Fruit fly (Drosophila melanogaster) whole organism, embryonic: ENCODE results near the gene Gr93d.

ENCODE experiments used
- CG10565 ChIP-seq: fragments of 200-800 bp; sonication (Bioruptor generic); optimal IDR thresholded peaks from 3 replicates; lab custom pipeline; 2016; ENCODE audit warnings: missing biosample characterization, mild to moderate bottlenecking, missing genetic modification characterization
- CG11093 ChIP-seq: fragments of 200-800 bp; sonication (Bioruptor generic); IDR thresholded peaks from 3 replicates; pipeline ENCODE4 v1.3.6; 2022; ENCODE audit warnings: missing biosample characterization, missing genetic modification characterization
- CG11560 ChIP-seq: fragments of 200-800 bp; sonication (Bioruptor generic); IDR thresholded peaks from 3 replicates; pipeline ENCODE4 v1.3.6; 2022; ENCODE audit warnings: missing biosample characterization, missing genetic modification characterization
- CG12942 ChIP-seq: fragments of 200-800 bp; sonication (Bioruptor generic); optimal IDR thresholded peaks from 3 replicates; lab custom pipeline; 2016; ENCODE audit warnings: missing biosample characterization, missing genetic modification characterization
- CG13287 ChIP-seq: fragments of 200-800 bp; sonication (Bioruptor generic); IDR thresholded peaks from 2 replicates; pipeline ENCODE4 v1.3.6; 2022; ENCODE audit warnings: missing biosample characterization, missing genetic modification characterization; ENCODE audit not compliant: partially characterized antibody
- CG13424 ChIP-seq: fragments of 200-800 bp; sonication (Bioruptor generic); optimal IDR thresholded peaks from 2 replicates; lab custom pipeline; 2019; ENCODE audit warnings: missing biosample characterization, mild to moderate bottlenecking, missing genetic modification characterization, moderate library complexity
- CG15479 ChIP-seq: fragments of 200-800 bp; sonication (Bioruptor generic); optimal IDR thresholded peaks from 3 replicates; lab custom pipeline; 2019; ENCODE audit warnings: missing biosample characterization, mild to moderate bottlenecking, missing genetic modification characterization, moderate library complexity
- CG1602 ChIP-seq: fragments of 200-800 bp; sonication (Bioruptor generic); optimal IDR thresholded peaks from 3 replicates; lab custom pipeline; 2016; ENCODE audit warnings: missing biosample characterization, missing genetic modification characterization
- CG16779 ChIP-seq: fragments of 200-800 bp; sonication (Bioruptor generic); IDR thresholded peaks from 2 replicates; pipeline ENCODE4 v1.3.6; 2022; ENCODE audit warnings: missing biosample characterization, missing genetic modification characterization
- CG17186 ChIP-seq: fragments of 200-800 bp; sonication (Bioruptor generic); optimal IDR thresholded peaks from 3 replicates; lab custom pipeline; 2017; ENCODE audit warnings: missing biosample characterization, missing genetic modification reagents, missing genetic modification characterization
- CG30431 ChIP-seq: fragments of 200-800 bp; sonication (Bioruptor generic); optimal IDR thresholded peaks from 2 replicates; lab custom pipeline; 2017; ENCODE audit warnings: missing biosample characterization, missing genetic modification characterization
- CG31224 ChIP-seq: fragments of 200-800 bp; sonication (Bioruptor generic); IDR thresholded peaks from 2 replicates; pipeline ENCODE4 v1.3.6; 2022; ENCODE audit warnings: missing biosample characterization, missing genetic modification characterization
- CG34224 ChIP-seq: fragments of 200-800 bp; sonication (Bioruptor generic); IDR thresholded peaks from 3 replicates; pipeline ENCODE4 v1.3.6; 2022; ENCODE audit warnings: missing biosample characterization, missing genetic modification characterization; ENCODE audit not compliant: partially characterized antibody
- CG4328 ChIP-seq: fragments of 200-800 bp; sonication (Bioruptor generic); optimal IDR thresholded peaks from 3 replicates; lab custom pipeline; 2017; ENCODE audit warnings: missing biosample characterization, missing genetic modification reagents, missing genetic modification characterization
- CG6654 ChIP-seq: fragments of 200-800 bp; sonication (Bioruptor generic); optimal IDR thresholded peaks from 2 replicates; lab custom pipeline; 2017; ENCODE audit warnings: missing biosample characterization, mild to moderate bottlenecking, missing genetic modification characterization
- CG7357 ChIP-seq: fragments of 200-800 bp; sonication (Bioruptor generic); IDR thresholded peaks from 3 replicates; pipeline ENCODE4 v1.3.6; 2022; ENCODE audit warnings: missing biosample characterization, missing genetic modification characterization
- CG8290 ChIP-seq, 3 experiments: fragments of 200-800 bp; sonication (Bioruptor generic); optimal IDR thresholded peaks; 2 replicates each; lab custom pipeline; 2016 to 2019; ENCODE audit warnings: missing biosample characterization in 3 of 3, missing genetic modification characterization in 3 of 3, mild to moderate bottlenecking in 2 of 3, moderate library complexity in 1 of 3
- CHES-1-like ChIP-seq: fragments of 200-800 bp; sonication (Bioruptor generic); optimal IDR thresholded peaks from 2 replicates; lab custom pipeline; 2016; ENCODE audit warnings: missing biosample characterization, missing genetic modification characterization
- CTCF ChIP-seq: fragments of 200-800 bp; sonication (Bioruptor generic); optimal IDR thresholded peaks from 2 replicates; lab custom pipeline; 2017; ENCODE audit warnings: missing biosample characterization, mild to moderate bottlenecking, missing genetic modification characterization, moderate library complexity
- CrebB ChIP-seq: fragments of 200-800 bp; sonication (Bioruptor generic); optimal IDR thresholded peaks from 3 replicates; lab custom pipeline; 2018; ENCODE audit warnings: missing biosample characterization, mild to moderate bottlenecking, missing genetic modification characterization
- D ChIP-seq, 2 experiments: fragments of 200-800 bp in 1 of 2; fragments of >200 bp in 1 of 2; sonication (Bioruptor generic) in 1 of 2; optimal IDR thresholded peaks; 2 replicates in 1 of 2; 3 replicates in 1 of 2; lab custom pipeline; 2017; ENCODE audit warnings: mild to moderate bottlenecking in 1 of 2, missing biosample characterization in 1 of 2, missing genetic modification characterization in 1 of 2, missing genetic modification reagents in 1 of 2
- Deaf1 ChIP-seq: fragments of 200-800 bp; optimal IDR thresholded peaks from 3 replicates; lab custom pipeline; 2019; ENCODE audit warnings: missing biosample characterization, mild to moderate bottlenecking, missing genetic modification characterization, moderate library complexity
- Fer1 ChIP-seq: fragments of 200-800 bp; sonication (Bioruptor generic); optimal IDR thresholded peaks from 2 replicates; lab custom pipeline; 2017; ENCODE audit warnings: missing biosample characterization, mild to moderate bottlenecking, missing genetic modification characterization
- GATAe ChIP-seq: fragments of 200-800 bp; sonication (Bioruptor generic); conservative IDR thresholded peaks from 2 replicates; pipeline ENCODE4 v1.3.6; 2022; ENCODE audit warnings: missing biosample characterization, missing genetic modification characterization
- HLH3B ChIP-seq: fragments of 200-800 bp; sonication (Bioruptor generic); IDR thresholded peaks from 2 replicates; pipeline ENCODE4 v1.3.6; 2022; ENCODE audit warnings: missing biosample characterization, missing genetic modification characterization
- Hey ChIP-seq: fragments of 200-800 bp; sonication (Bioruptor generic); optimal IDR thresholded peaks from 3 replicates; lab custom pipeline; 2018; ENCODE audit warnings: missing biosample characterization, mild to moderate bottlenecking, missing genetic modification characterization
- Lhr ChIP-seq: fragments of 200-800 bp; sonication (Bioruptor generic); optimal IDR thresholded peaks from 3 replicates; lab custom pipeline; 2017; ENCODE audit warnings: mild to moderate bottlenecking, missing biosample characterization, missing genetic modification reagents, missing genetic modification characterization
- Lpt ChIP-seq: fragments of >200 bp; optimal IDR thresholded peaks from 2 replicates; lab custom pipeline; 2018; ENCODE audit warnings: missing biosample characterization, missing genetic modification characterization
- MESR4 ChIP-seq: fragments of 200-800 bp; sonication (Bioruptor generic); optimal IDR thresholded peaks from 2 replicates; lab custom pipeline; 2018; ENCODE audit warnings: missing biosample characterization, mild to moderate bottlenecking, missing genetic modification characterization, moderate library complexity
- Meics ChIP-seq: fragments of 200-800 bp; sonication (Bioruptor generic); optimal IDR thresholded peaks from 2 replicates; lab custom pipeline; 2017; ENCODE audit warnings: missing biosample characterization, mild to moderate bottlenecking, missing genetic modification characterization
- Opbp ChIP-seq: fragments of 200-800 bp; sonication (Bioruptor generic); IDR thresholded peaks from 3 replicates; pipeline ENCODE4 v1.3.6; 2022; ENCODE audit warnings: missing biosample characterization, missing genetic modification characterization; ENCODE audit not compliant: partially characterized antibody
- Spps ChIP-seq: fragments of 200-800 bp; sonication (Bioruptor generic); optimal IDR thresholded peaks from 2 replicates; lab custom pipeline; 2018; ENCODE audit warnings: missing biosample characterization, mild to moderate bottlenecking, missing genetic modification characterization
- ems ChIP-seq: fragments of 200-800 bp; sonication (Bioruptor generic); optimal IDR thresholded peaks from 3 replicates; lab custom pipeline; 2016; ENCODE audit warnings: missing biosample characterization, missing genetic modification characterization
- fru ChIP-seq: fragments of >200 bp; optimal IDR thresholded peaks from 2 replicates; lab custom pipeline; 2017
- gce ChIP-seq: fragments of 200-800 bp; sonication (Bioruptor generic); IDR thresholded peaks from 3 replicates; pipeline ENCODE4 v1.3.6; 2022; ENCODE audit warnings: missing biosample characterization, missing genetic modification characterization
- gcm ChIP-seq: fragments of 200-800 bp; sonication (Bioruptor generic); optimal IDR thresholded peaks from 2 replicates; lab custom pipeline; 2019; ENCODE audit warnings: missing biosample characterization, mild to moderate bottlenecking, missing genetic modification characterization, moderate library complexity
- gfzf ChIP-seq: fragments of 200-800 bp; sonication (Bioruptor generic); optimal IDR thresholded peaks from 2 replicates; lab custom pipeline; 2016; ENCODE audit warnings: missing biosample characterization, mild to moderate bottlenecking, missing genetic modification characterization, moderate library complexity
- grn ChIP-seq: fragments of 200-800 bp; sonication (Bioruptor generic); optimal IDR thresholded peaks from 3 replicates; lab custom pipeline; 2017; ENCODE audit warnings: missing biosample characterization, missing genetic modification characterization
- klu ChIP-seq: fragments of 200-800 bp; sonication (Bioruptor generic); IDR thresholded peaks from 2 replicates; pipeline ENCODE4 v1.3.6; 2022; ENCODE audit warnings: missing biosample characterization, missing genetic modification characterization
- lola ChIP-seq, 3 experiments: fragments of >200 bp in 2 of 3; fragments of 200-800 bp in 1 of 3; sonication (Bioruptor generic) in 1 of 3; optimal IDR thresholded peaks; 2 replicates each; lab custom pipeline; 2017 to 2019; ENCODE audit warnings: missing biosample characterization in 3 of 3, missing genetic modification characterization in 3 of 3, mild to moderate bottlenecking in 1 of 3, moderate library complexity in 1 of 3
- nerfin-2 ChIP-seq: fragments of 200-800 bp; sonication (Bioruptor generic); IDR thresholded peaks from 2 replicates; pipeline ENCODE4 v1.3.6; 2022; ENCODE audit warnings: missing biosample characterization, missing genetic modification characterization; ENCODE audit not compliant: partially characterized antibody
- p53 ChIP-seq: fragments of 200-800 bp; sonication (Bioruptor generic); optimal IDR thresholded peaks from 2 replicates; lab custom pipeline; 2016; ENCODE audit warnings: missing biosample characterization, missing genetic modification characterization
- pan ChIP-seq, 4 experiments: fragments of >200 bp in 3 of 4; fragments of 200-800 bp in 1 of 4; sonication (Bioruptor generic) in 1 of 4; optimal IDR thresholded peaks in 3 of 4; IDR thresholded peaks in 1 of 4; 2 replicates each; pipeline versions ENCODE4 v1.3.6 to Lab custom; 2017 to 2022; ENCODE audit warnings: missing biosample characterization in 2 of 4, missing genetic modification characterization in 2 of 4, mixed read lengths in 1 of 4
- peb ChIP-seq: fragments of 200-800 bp; sonication (Bioruptor generic); IDR thresholded peaks from 2 replicates; pipeline ENCODE4 v1.3.6; 2022; ENCODE audit warnings: missing biosample characterization, missing genetic modification characterization
- sna ChIP-seq: fragments of 200-800 bp; sonication (Bioruptor generic); IDR thresholded peaks from 2 replicates; pipeline ENCODE4 v1.3.6; 2022; ENCODE audit warnings: missing biosample characterization, missing genetic modification characterization; ENCODE audit not compliant: partially characterized antibody
- sob ChIP-seq: fragments of 200-800 bp; sonication (Bioruptor generic); IDR thresholded peaks from 2 replicates; pipeline ENCODE4 v1.3.6; 2022; ENCODE audit warnings: missing biosample characterization, missing genetic modification characterization
- ssp ChIP-seq: fragments of 200-800 bp; sonication (Bioruptor generic); IDR thresholded peaks from 2 replicates; pipeline ENCODE4 v1.3.6; 2022; ENCODE audit warnings: missing biosample characterization, missing genetic modification characterization
- twi ChIP-seq: fragments of 200-800 bp; optimal IDR thresholded peaks from 2 replicates; lab custom pipeline; 2019; ENCODE audit warnings: missing biosample characterization, mild to moderate bottlenecking, missing genetic modification characterization, moderate library complexity
- zen2 ChIP-seq: fragments of 200-800 bp; sonication (Bioruptor generic); IDR thresholded peaks from 3 replicates; pipeline ENCODE4 v1.3.6; 2022; ENCODE audit warnings: missing biosample characterization, missing genetic modification characterization; ENCODE audit not compliant: partially characterized antibody

The Gr93d gene

DNA sequence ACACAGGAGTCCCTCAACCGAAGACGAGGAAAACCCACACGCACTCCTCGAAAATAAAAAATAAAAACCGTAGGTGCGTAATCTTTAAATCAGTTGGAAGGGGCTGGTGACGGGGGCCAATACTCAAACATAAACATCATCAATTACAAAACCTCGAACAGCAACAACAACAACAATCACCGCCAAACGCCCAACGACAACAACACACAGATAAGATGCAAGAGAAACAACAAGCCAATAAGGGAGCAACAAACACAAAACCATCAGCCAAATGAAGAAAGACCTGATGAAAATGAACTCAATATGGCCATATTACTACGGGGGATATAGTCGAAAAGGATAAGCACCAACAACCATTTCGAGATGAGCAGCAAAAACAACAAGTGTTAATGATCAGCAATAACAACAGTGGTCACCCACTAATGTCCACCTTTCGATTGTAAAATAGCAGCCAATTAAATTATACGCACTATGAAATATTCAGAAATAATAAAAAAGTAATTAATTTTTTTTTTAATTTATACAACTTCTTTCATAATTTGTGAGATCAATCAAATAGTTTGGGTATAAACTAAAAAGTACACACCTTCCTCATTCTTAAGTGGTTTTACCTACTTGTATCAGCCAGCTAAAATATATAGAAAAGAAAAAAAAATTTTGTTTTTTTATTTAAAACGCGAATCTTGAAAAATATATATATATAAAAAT lies 22.6 kb downstream of the Gr93d start (continued):
- TF ChIP-seq sna (GFP tag; lab: Robert Waterston, UW): no peak
- no peak for TF ChIP-seq pan (optimal IDR thresholded peaks at IDR 0.05; lab: Kevin White, UChicago)
- TF ChIP-seq pan (GFP tag; optimal IDR thresholded peaks at IDR 0.05 in 1 of 2, IDR thresholded peaks at IDR 0.05 in 1 of 2): no peak
- TF ChIP-seq Spps (tag; lab: Kevin White, UChicago): no peak
- no peak for TF ChIP-seq CG30431
- TF ChIP-seq CG17186 (GFP tag; lab: Kevin White, UChicago): no peak
- TF ChIP-seq MESR4 (GFP tag; lab: Kevin White, UChicago): no peak
- no peak for TF ChIP-seq sob (GFP tag; lab: Robert Waterston, UW)
- no peak for TF ChIP-seq Hey (tag; lab: Kevin White, UChicago)
- peak; percentile 17 for TF ChIP-seq Meics (GFP tag; lab: Kevin White, UChicago)
- no peak for TF ChIP-seq CG16779
- no peak for TF ChIP-seq GATAe (GFP tag; lab: Robert Waterston, UW)
- no peak for TF ChIP-seq twi (tag; lab: Kevin White, UChicago)
- no peak for TF ChIP-seq Opbp (GFP tag; lab: Robert Waterston, UW)
- no peak for TF ChIP-seq ssp (GFP tag; lab: Robert Waterston, UW)
- TF ChIP-seq CG13424: peak; percentile 15
- no peak for TF ChIP-seq CHES-1-like
- peak; percentile 13 for TF ChIP-seq CG1602 (GFP tag; lab: Kevin White, UChicago)
- peak; percentile 14; the same call in 1 of the 2 replicates for TF ChIP-seq klu (GFP tag; lab: Robert Waterston, UW)
- no peak for TF ChIP-seq CG13287 (GFP tag; lab: Robert Waterston, UW)
- TF ChIP-seq CG11093 (GFP tag; lab: Robert Waterston, UW): 0 out of 3 replicates have a peak, but pooled peaks have one; percentile 7
- TF ChIP-seq lola (GFP tag; optimal IDR thresholded peaks at IDR 0.05; lab: Kevin White, UChicago): peak in 1 of 3 experiments; percentile 54
- TF ChIP-seq CG6654: no peak
- no peak for TF ChIP-seq Lpt (GFP tag; lab: Kevin White, UChicago)
- no peak for TF ChIP-seq gfzf (GFP tag; lab: Kevin White, UChicago)
- TF ChIP-seq CG10565 (GFP tag; lab: Kevin White, UChicago): no peak
- TF ChIP-seq CrebB (tag; lab: Kevin White, UChicago): no peak
- no peak for TF ChIP-seq CG12942
- TF ChIP-seq Lhr (GFP tag; lab: Kevin White, UChicago): no peak
- TF ChIP-seq p53 (GFP tag; lab: Kevin White, UChicago): no peak
- no peak for TF ChIP-seq Deaf1 (tag; lab: Kevin White, UChicago)
- TF ChIP-seq gcm (GFP tag; lab: Kevin White, UChicago): peak; percentile 13
- TF ChIP-seq CG8290 (GFP tag; optimal IDR thresholded peaks at IDR 0.05; lab: Kevin White, UChicago): no peak
- no peak for TF ChIP-seq CG8290 (tag; optimal IDR thresholded peaks at IDR 0.05; lab: Kevin White, UChicago)
- no peak for TF ChIP-seq CTCF
- no peak for TF ChIP-seq CG15479 (GFP tag; lab: Kevin White, UChicago)
- no peak for TF ChIP-seq CG31224 (GFP tag; lab: Robert Waterston, UW)
- no peak for TF ChIP-seq CG4328 (GFP tag; lab: Kevin White, UChicago)
- TF ChIP-seq CG7357 (GFP tag; lab: Robert Waterston, UW): no peak
- TF ChIP-seq gce (GFP tag; lab: Robert Waterston, UW): no peak
- 0 out of 2 replicates have a peak, but pooled peaks have one; percentile 12 for TF ChIP-seq HLH3B (GFP tag; lab: Robert Waterston, UW)
- TF ChIP-seq D (optimal IDR thresholded peaks at IDR 0.05; lab: Kevin White, UChicago): no peak
- TF ChIP-seq D (GFP tag; optimal IDR thresholded peaks at IDR 0.05; lab: Kevin White, UChicago): peak; percentile 49
- TF ChIP-seq Fer1: peak; percentile 15
- no peak for TF ChIP-seq fru (lab: Kevin White, UChicago)
- TF ChIP-seq ems (GFP tag; lab: Kevin White, UChicago): no peak
- no peak for TF ChIP-seq zen2 (GFP tag; lab: Robert Waterston, UW)
- TF ChIP-seq peb (GFP tag; lab: Robert Waterston, UW): no peak
- peak; percentile 88 for TF ChIP-seq grn (GFP tag; lab: Kevin White, UChicago)
- TF ChIP-seq nerfin-2 (GFP tag; lab: Robert Waterston, UW): no peak
- no peak for TF ChIP-seq CG34224
- TF ChIP-seq CG11560 (tag; lab: Robert Waterston, UW): no peak
